Fruit fly (Drosophila melanogaster) whole organism, embryonic: Measurements from ENCODE around the gene dmrt11E.

ENCODE experiments used
- Aef1 ChIP-seq: fragments of 200-800 bp; sonication (Bioruptor generic); IDR thresholded peaks from 3 replicates; pipeline ENCODE4 v1.3.6; 2022; ENCODE audit warnings: missing biosample characterization, missing genetic modification characterization
- CG10543 ChIP-seq: fragments of 200-800 bp; sonication (Bioruptor generic); optimal IDR thresholded peaks from 3 replicates; lab custom pipeline; 2017; ENCODE audit warnings: missing biosample characterization, mild to moderate bottlenecking, missing genetic modification characterization, moderate library complexity
- CG11247 ChIP-seq: fragments of 200-800 bp; sonication (Bioruptor generic); IDR thresholded peaks from 2 replicates; pipeline ENCODE4 v1.3.6; 2022; ENCODE audit warnings: missing biosample characterization, missing genetic modification characterization
- CG11504 ChIP-seq: fragments of 200-800 bp; sonication (Bioruptor generic); optimal IDR thresholded peaks from 3 replicates; lab custom pipeline; 2019; ENCODE audit warnings: missing biosample characterization, mild to moderate bottlenecking, missing genetic modification characterization, moderate library complexity
- CG11723 ChIP-seq: fragments of 200-800 bp; sonication (Bioruptor generic); optimal IDR thresholded peaks from 2 replicates; lab custom pipeline; 2017; ENCODE audit warnings: missing biosample characterization, mild to moderate bottlenecking, missing genetic modification characterization
- CG12942 ChIP-seq: fragments of 200-800 bp; sonication (Bioruptor generic); optimal IDR thresholded peaks from 3 replicates; lab custom pipeline; 2016; ENCODE audit warnings: missing biosample characterization, missing genetic modification characterization
- CG13624 ChIP-seq: fragments of 200-800 bp; sonication (Bioruptor generic); optimal IDR thresholded peaks from 2 replicates; lab custom pipeline; 2016; ENCODE audit warnings: missing biosample characterization, missing genetic modification characterization
- CG13894 ChIP-seq: fragments of 200-800 bp; sonication (Bioruptor generic); optimal IDR thresholded peaks from 3 replicates; lab custom pipeline; 2018; ENCODE audit warnings: missing biosample characterization, mild to moderate bottlenecking, missing genetic modification characterization, moderate library complexity
- CG1647 ChIP-seq: fragments of 200-800 bp; sonication (Bioruptor generic); optimal IDR thresholded peaks from 3 replicates; lab custom pipeline; 2016; ENCODE audit warnings: missing biosample characterization, missing genetic modification characterization
- CG17361 ChIP-seq: fragments of 200-800 bp; sonication (Bioruptor generic); IDR thresholded peaks from 3 replicates; pipeline ENCODE4 v1.3.6; 2022; ENCODE audit warnings: missing biosample characterization, missing genetic modification characterization
- CG17385 ChIP-seq: fragments of 200-800 bp; sonication (Bioruptor generic); optimal IDR thresholded peaks from 3 replicates; lab custom pipeline; 2018; ENCODE audit warnings: missing biosample characterization, mild to moderate bottlenecking, missing genetic modification characterization
- CG17829 ChIP-seq: fragments of 200-800 bp; optimal IDR thresholded peaks from 2 replicates; lab custom pipeline; 2019; ENCODE audit warnings: missing biosample characterization, mild to moderate bottlenecking, missing genetic modification characterization, moderate library complexity
- CG18262 ChIP-seq: fragments of 200-800 bp; optimal IDR thresholded peaks from 3 replicates; lab custom pipeline; 2019; ENCODE audit warnings: missing biosample characterization, mild to moderate bottlenecking, missing genetic modification characterization, moderate library complexity
- CG18619 ChIP-seq: fragments of 200-800 bp; sonication (Bioruptor generic); optimal IDR thresholded peaks from 3 replicates; lab custom pipeline; 2017; ENCODE audit warnings: missing biosample characterization, mild to moderate bottlenecking, missing genetic modification characterization
- CG18764 ChIP-seq: fragments of 200-800 bp; sonication (Bioruptor generic); optimal IDR thresholded peaks from 3 replicates; lab custom pipeline; 2016; ENCODE audit warnings: missing biosample characterization, missing genetic modification characterization
- CG2678 ChIP-seq: fragments of 200-800 bp; sonication (Bioruptor generic); optimal IDR thresholded peaks from 3 replicates; lab custom pipeline; 2019; ENCODE audit warnings: missing biosample characterization, mild to moderate bottlenecking, missing genetic modification characterization, moderate library complexity
- CG30020 ChIP-seq: fragments of 200-800 bp; optimal IDR thresholded peaks from 2 replicates; lab custom pipeline; 2019; ENCODE audit warnings: missing biosample characterization, mild to moderate bottlenecking, missing genetic modification characterization, moderate library complexity
- CG3407 ChIP-seq: fragments of 200-800 bp; sonication (Bioruptor generic); optimal IDR thresholded peaks from 2 replicates; lab custom pipeline; 2018; ENCODE audit warnings: missing biosample characterization, mild to moderate bottlenecking, missing genetic modification characterization
- CG34224 ChIP-seq: fragments of 200-800 bp; sonication (Bioruptor generic); IDR thresholded peaks from 3 replicates; pipeline ENCODE4 v1.3.6; 2022; ENCODE audit warnings: missing biosample characterization, missing genetic modification characterization; ENCODE audit not compliant: partially characterized antibody
- CG4424 ChIP-seq: fragments of 200-800 bp; sonication (Bioruptor generic); optimal IDR thresholded peaks from 3 replicates; lab custom pipeline; 2016; ENCODE audit warnings: missing biosample characterization, missing genetic modification characterization
- CG4617 ChIP-seq: fragments of 200-800 bp; sonication (Bioruptor generic); optimal IDR thresholded peaks from 3 replicates; lab custom pipeline; 2016; ENCODE audit warnings: missing biosample characterization, missing genetic modification characterization, borderline replicate concordance
- CG5180 ChIP-seq: fragments of 200-800 bp; sonication (Bioruptor generic); optimal IDR thresholded peaks from 3 replicates; lab custom pipeline; 2017; ENCODE audit warnings: missing biosample characterization, missing genetic modification characterization, mild to moderate bottlenecking, moderate library complexity, missing genetic modification reagents
- CG6272 ChIP-seq: fragments of 200-800 bp; sonication (Bioruptor generic); IDR thresholded peaks from 2 replicates; pipeline ENCODE4 v1.3.6; 2022; ENCODE audit warnings: missing biosample characterization, missing genetic modification characterization
- CG7745 ChIP-seq: fragments of 200-800 bp; sonication (Bioruptor generic); optimal IDR thresholded peaks from 2 replicates; lab custom pipeline; 2018; ENCODE audit warnings: missing biosample characterization, mild to moderate bottlenecking, missing genetic modification characterization, moderate library complexity
- D19B ChIP-seq: fragments of 200-800 bp; sonication (Bioruptor generic); optimal IDR thresholded peaks from 2 replicates; lab custom pipeline; 2017; ENCODE audit warnings: missing biosample characterization, mild to moderate bottlenecking, missing genetic modification characterization
- Dip2 ChIP-seq: fragments of 200-800 bp; sonication (Bioruptor generic); IDR thresholded peaks from 2 replicates; pipeline ENCODE4 v1.3.6; 2022; ENCODE audit warnings: missing biosample characterization, missing genetic modification characterization
- H15 ChIP-seq: fragments of 200-800 bp; sonication (Bioruptor generic); IDR thresholded peaks from 3 replicates; pipeline ENCODE4 v1.3.6; 2022; ENCODE audit warnings: missing biosample characterization, missing genetic modification characterization
- Jarid2 ChIP-seq: fragments of 200-800 bp; sonication (Bioruptor generic); optimal IDR thresholded peaks from 3 replicates; lab custom pipeline; 2017; ENCODE audit warnings: mild to moderate bottlenecking, missing biosample characterization, missing genetic modification reagents, missing genetic modification characterization
- NFAT ChIP-seq: fragments of 200-800 bp; sonication (Bioruptor generic); IDR thresholded peaks from 2 replicates; pipeline ENCODE4 v1.3.6; 2022; ENCODE audit warnings: missing biosample characterization, missing genetic modification characterization
- Oaz ChIP-seq: fragments of 200-800 bp; sonication (Bioruptor generic); IDR thresholded peaks from 2 replicates; pipeline ENCODE4 v1.3.6; 2022; ENCODE audit warnings: missing biosample characterization, missing genetic modification characterization
- Sox102F ChIP-seq: fragments of 200-800 bp; sonication (Bioruptor generic); optimal IDR thresholded peaks from 2 replicates; lab custom pipeline; 2018; ENCODE audit warnings: missing biosample characterization, mild to moderate bottlenecking, missing genetic modification characterization, moderate library complexity
- Sry-β ChIP-seq: fragments of 200-800 bp; sonication (Bioruptor generic); optimal IDR thresholded peaks from 2 replicates; lab custom pipeline; 2018; ENCODE audit warnings: missing biosample characterization, mild to moderate bottlenecking, missing genetic modification characterization, moderate library complexity
- YL-1 ChIP-seq: fragments of 200-800 bp; sonication (Bioruptor generic); optimal IDR thresholded peaks from 3 replicates; lab custom pipeline; 2017; ENCODE audit warnings: missing biosample characterization, mild to moderate bottlenecking, missing genetic modification characterization
- abd-A ChIP-seq: fragments of 200-800 bp; sonication (Bioruptor generic); optimal IDR thresholded peaks from 3 replicates; lab custom pipeline; 2019; ENCODE audit warnings: missing biosample characterization, mild to moderate bottlenecking, missing genetic modification characterization, moderate library complexity
- dysf ChIP-seq: fragments of 200-800 bp; sonication (Bioruptor generic); IDR thresholded peaks from 3 replicates; pipeline ENCODE4 v1.3.6; 2022; ENCODE audit warnings: missing biosample characterization, missing genetic modification characterization
- ems ChIP-seq: fragments of 200-800 bp; sonication (Bioruptor generic); optimal IDR thresholded peaks from 3 replicates; lab custom pipeline; 2016; ENCODE audit warnings: missing biosample characterization, missing genetic modification characterization
- eyg ChIP-seq: fragments of 200-800 bp; sonication (Bioruptor generic); optimal IDR thresholded peaks from 3 replicates; lab custom pipeline; 2016; ENCODE audit warnings: missing biosample characterization, missing genetic modification characterization
- gcm ChIP-seq: fragments of 200-800 bp; sonication (Bioruptor generic); optimal IDR thresholded peaks from 2 replicates; lab custom pipeline; 2019; ENCODE audit warnings: missing biosample characterization, mild to moderate bottlenecking, missing genetic modification characterization, moderate library complexity
- ham ChIP-seq: fragments of 200-800 bp; sonication (Bioruptor generic); IDR thresholded peaks from 2 replicates; pipeline ENCODE4 v1.3.6; 2022; ENCODE audit warnings: missing biosample characterization, missing genetic modification characterization
- hbn ChIP-seq: fragments of 200-800 bp; sonication (Bioruptor generic); IDR thresholded peaks from 2 replicates; pipeline ENCODE4 v1.3.6; 2022; ENCODE audit warnings: missing biosample characterization, missing genetic modification characterization; ENCODE audit not compliant: partially characterized antibody
- jigr1 ChIP-seq: fragments of 200-800 bp; sonication (Bioruptor generic); IDR thresholded peaks from 3 replicates; pipeline ENCODE4 v1.3.6; 2022; ENCODE audit warnings: missing biosample characterization, missing genetic modification characterization
- kay ChIP-seq: fragments of 200-800 bp; sonication (Bioruptor generic); optimal IDR thresholded peaks from 2 replicates; lab custom pipeline; 2016; ENCODE audit warnings: missing biosample characterization, missing genetic modification characterization
- knrl ChIP-seq: fragments of 200-800 bp; sonication (Bioruptor generic); IDR thresholded peaks from 3 replicates; pipeline ENCODE4 v1.3.6; 2022; ENCODE audit warnings: missing biosample characterization, missing genetic modification characterization; ENCODE audit not compliant: partially characterized antibody
- peb ChIP-seq: fragments of 200-800 bp; sonication (Bioruptor generic); IDR thresholded peaks from 2 replicates; pipeline ENCODE4 v1.3.6; 2022; ENCODE audit warnings: missing biosample characterization, missing genetic modification characterization
- pfk ChIP-seq: fragments of 200-800 bp; sonication (Bioruptor generic); optimal IDR thresholded peaks from 2 replicates; lab custom pipeline; 2018; ENCODE audit warnings: missing biosample characterization, mild to moderate bottlenecking, missing genetic modification characterization, moderate library complexity
- pum ChIP-seq: fragments of 200-800 bp; sonication (Bioruptor generic); optimal IDR thresholded peaks from 2 replicates; lab custom pipeline; 2016; ENCODE audit warnings: missing biosample characterization, missing genetic modification characterization
- salm ChIP-seq: fragments of 200-800 bp; sonication (Bioruptor generic); optimal IDR thresholded peaks from 2 replicates; lab custom pipeline; 2018; ENCODE audit warnings: missing biosample characterization, mild to moderate bottlenecking, missing genetic modification characterization
- tio ChIP-seq: fragments of 200-800 bp; sonication (Bioruptor generic); optimal IDR thresholded peaks from 2 replicates; lab custom pipeline; 2017; ENCODE audit warnings: missing biosample characterization, missing genetic modification characterization, inconsistent platforms
- tna ChIP-seq: fragments of 200-800 bp; sonication (Bioruptor generic); IDR thresholded peaks from 2 replicates; pipeline ENCODE4 v1.3.6; 2022; ENCODE audit warnings: missing biosample characterization, missing genetic modification characterization; ENCODE audit not compliant: partially characterized antibody
- trem ChIP-seq: fragments of 200-800 bp; optimal IDR thresholded peaks from 3 replicates; lab custom pipeline; 2019; ENCODE audit warnings: missing biosample characterization, mild to moderate bottlenecking, missing genetic modification characterization, moderate library complexity
- zen2 ChIP-seq: fragments of 200-800 bp; sonication (Bioruptor generic); IDR thresholded peaks from 3 replicates; pipeline ENCODE4 v1.3.6; 2022; ENCODE audit warnings: missing biosample characterization, missing genetic modification characterization; ENCODE audit not compliant: partially characterized antibody

Gene dmrt11E

dm6 chrX:13401245-13401644, 33.3 kb downstream of the dmrt11E start (continued):
- TF ChIP-seq kay (GFP tag; lab: Kevin White, UChicago) (no peak), Aef1 (GFP tag; lab: Robert Waterston, UW) (no peak), jigr1 (GFP tag; lab: Robert Waterston, UW) (no peak), ham (no peak), gcm (GFP tag; lab: Kevin White, UChicago) (no peak), CG7745 (tag; lab: Kevin White, UChicago) (no peak), tna (GFP tag; lab: Robert Waterston, UW) (no peak), CG34224 (GFP tag; lab: Robert Waterston, UW) (no peak), peb (GFP tag; lab: Robert Waterston, UW) (no peak), Sox102F (GFP tag; lab: Kevin White, UChicago) (no peak), CG17385 (GFP tag; lab: Kevin White, UChicago) (no peak), CG13894 (no peak), zen2 (GFP tag; lab: Robert Waterston, UW) (no peak), pfk (GFP tag; lab: Kevin White, UChicago) (no peak), knrl (no peak), CG2678 (no peak), pum (GFP tag; lab: Kevin White, UChicago) (no peak), YL-1 (no peak), CG17361 (GFP tag; lab: Robert Waterston, UW) (peak; percentile 24; the same call in 1 of the 3 replicates), CG6272 (no peak), abd-A (tag; lab: Kevin White, UChicago) (no peak), Dip2 (GFP tag; lab: Robert Waterston, UW) (no peak), Oaz (GFP tag; lab: Robert Waterston, UW) (no peak), tio (no peak), CG11504 (tag; lab: Kevin White, UChicago) (peak; percentile 4), NFAT (no peak), CG1647 (GFP tag; lab: Kevin White, UChicago) (no peak), CG18619 (no peak), Jarid2 (GFP tag; lab: Kevin White, UChicago) (no peak), CG13624 (GFP tag; lab: Kevin White, UChicago) (peak; percentile 9), D19B (GFP tag; lab: Kevin White, UChicago) (no peak), ems (GFP tag; lab: Kevin White, UChicago) (no peak), CG3407 (no peak), CG11247 (GFP tag; lab: Robert Waterston, UW) (no peak), CG5180 (GFP tag; lab: Kevin White, UChicago) (no peak), CG4424 (GFP tag; lab: Kevin White, UChicago) (peak; percentile 7), Sry-β (GFP tag; lab: Kevin White, UChicago) (no peak), CG18262 (tag; lab: Kevin White, UChicago) (peak; percentile 4), H15 (GFP tag; lab: Robert Waterston, UW) (0 out of 3 replicates have a peak, but pooled peaks have one; percentile 24), eyg (GFP tag; lab: Kevin White, UChicago) (no peak), trem (tag; lab: Kevin White, UChicago) (no peak), CG18764 (GFP tag; lab: Kevin White, UChicago) (no peak), CG12942 (GFP tag; lab: Kevin White, UChicago) (no peak), salm (tag; lab: Kevin White, UChicago) (no peak), dysf (GFP tag; lab: Robert Waterston, UW) (no peak), hbn (GFP tag; lab: Robert Waterston, UW) (no peak), CG17829 (tag; lab: Kevin White, UChicago) (no peak), CG11723 (GFP tag; lab: Kevin White, UChicago) (no peak), CG30020 (no peak), CG10543 (GFP tag; lab: Kevin White, UChicago) (no peak), CG4617 (GFP tag; lab: Kevin White, UChicago) (no peak)
